3 fruit fly cellular contexts compared by ENCODE assay signal in genomic region chr3L:21524071-21524889, dm6.
TF ChIP-seq lines count a peak whose summit lies in the region.

No protein-coding gene starts in this region.

TF ChIP-seq in whole organism, adult, 20 proteins besides CTCF, POLR2A, EP300 and RAD21 (continued from another document):
- no peak for TF ChIP-seq CG5204 (GFP tag; optimal IDR thresholded peaks at IDR 0.05; lab: Kevin White, UChicago)

TF ChIP-seq in whole organism, embryonic, 481 proteins besides CTCF, POLR2A, EP300 and RAD21 (continued from another document and continues in another):
- TF ChIP-seq CG2199 (GFP tag; IDR thresholded peaks at IDR 0.05; lab: Robert Waterston, UW): 0 out of 3 replicates have a peak, but pooled peaks have one; percentile 20
- no peak for TF ChIP-seq inv (GFP tag; IDR thresholded peaks at IDR 0.05; lab: Robert Waterston, UW; ENCODE audit: partially characterized antibody)
- TF ChIP-seq CG4424 (GFP tag; optimal IDR thresholded peaks at IDR 0.05; lab: Kevin White, UChicago): peak; percentile 16
- TF ChIP-seq otp (GFP tag; IDR thresholded peaks at IDR 0.05; lab: Robert Waterston, UW): no peak
- TF ChIP-seq CG11398 (GFP tag; optimal IDR thresholded peaks at IDR 0.05; lab: Kevin White, UChicago): no peak
- TF ChIP-seq D19A (tag; optimal IDR thresholded peaks at IDR 0.05; lab: Kevin White, UChicago): peak; percentile 76
- TF ChIP-seq CoRest (tag; optimal IDR thresholded peaks at IDR 0.05; lab: Kevin White, UChicago): no peak
- no peak for TF ChIP-seq usp (GFP tag; optimal IDR thresholded peaks at IDR 0.05; lab: Kevin White, UChicago)
- no peak for TF ChIP-seq peb (GFP tag; IDR thresholded peaks at IDR 0.05; lab: Robert Waterston, UW)
- TF ChIP-seq CG17361 (GFP tag; IDR thresholded peaks at IDR 0.05; lab: Robert Waterston, UW): 0 out of 3 replicates have a peak, but pooled peaks have one; percentile 35
- TF ChIP-seq CG18011 (GFP tag; optimal IDR thresholded peaks at IDR 0.05; lab: Kevin White, UChicago): no peak
- no peak for TF ChIP-seq Sox100B (GFP tag; optimal IDR thresholded peaks at IDR 0.05; lab: Kevin White, UChicago)
- TF ChIP-seq Fer3 (tag; optimal IDR thresholded peaks at IDR 0.05; lab: Kevin White, UChicago): no peak
- TF ChIP-seq dimm (GFP tag; IDR thresholded peaks at IDR 0.05; lab: Robert Waterston, UW): no peak
- TF ChIP-seq CG14965 (GFP tag; optimal IDR thresholded peaks at IDR 0.05; lab: Kevin White, UChicago; ENCODE audit: borderline replicate concordance): no peak
- TF ChIP-seq Oli (tag; optimal IDR thresholded peaks at IDR 0.05; lab: Kevin White, UChicago): no peak
- no peak for TF ChIP-seq HLHmδ (GFP tag; optimal IDR thresholded peaks at IDR 0.05; lab: Kevin White, UChicago)
- no peak for TF ChIP-seq Ada2b (GFP tag; IDR thresholded peaks at IDR 0.05; lab: Robert Waterston, UW)
- no peak for TF ChIP-seq CG2889 (GFP tag; IDR thresholded peaks at IDR 0.05; lab: Robert Waterston, UW)
- TF ChIP-seq CG3163 (GFP tag; optimal IDR thresholded peaks at IDR 0.05; lab: Kevin White, UChicago): no peak
- no peak for TF ChIP-seq CG7786 (GFP tag; optimal IDR thresholded peaks at IDR 0.05; lab: Kevin White, UChicago)
- TF ChIP-seq abd-A (tag; optimal IDR thresholded peaks at IDR 0.05; lab: Kevin White, UChicago): no peak
- no peak for TF ChIP-seq slp2 (GFP tag; optimal IDR thresholded peaks at IDR 0.05; lab: Kevin White, UChicago)
- TF ChIP-seq CG12744 (GFP tag; optimal IDR thresholded peaks at IDR 0.05; lab: Kevin White, UChicago): no peak
- no peak for TF ChIP-seq fru (optimal IDR thresholded peaks at IDR 0.05; lab: Kevin White, UChicago)
- no peak for TF ChIP-seq CrebB (tag; optimal IDR thresholded peaks at IDR 0.05; lab: Kevin White, UChicago)
- TF ChIP-seq prd (optimal IDR thresholded peaks at IDR 0.05; lab: Kevin White, UChicago): no peak
- TF ChIP-seq prd (GFP tag; IDR thresholded peaks at IDR 0.05; lab: Robert Waterston, UW): no peak
- no peak for TF ChIP-seq lilli (GFP tag; optimal IDR thresholded peaks at IDR 0.05; lab: Kevin White, UChicago)
- TF ChIP-seq Drgx (GFP tag; IDR thresholded peaks at IDR 0.05; lab: Robert Waterston, UW): peak; percentile 56
- no peak for TF ChIP-seq CG6175 (GFP tag; IDR thresholded peaks at IDR 0.05; lab: Robert Waterston, UW)
- TF ChIP-seq E2f2 (GFP tag; IDR thresholded peaks at IDR 0.05; lab: Robert Waterston, UW): no peak
- TF ChIP-seq CG1024 (GFP tag; IDR thresholded peaks at IDR 0.05; lab: Robert Waterston, UW): no peak
- TF ChIP-seq CHES-1-like (GFP tag; optimal IDR thresholded peaks at IDR 0.05; lab: Kevin White, UChicago): no peak
- no peak for TF ChIP-seq Rx (GFP tag; IDR thresholded peaks at IDR 0.05; lab: Robert Waterston, UW)
- no peak for TF ChIP-seq CG7271 (tag; optimal IDR thresholded peaks at IDR 0.05; lab: Kevin White, UChicago)
- no peak for TF ChIP-seq slou (GFP tag; optimal IDR thresholded peaks at IDR 0.05; lab: Kevin White, UChicago)
- TF ChIP-seq CG9609 (GFP tag; optimal IDR thresholded peaks at IDR 0.05; lab: Kevin White, UChicago): no peak
- TF ChIP-seq CG15073 (GFP tag; optimal IDR thresholded peaks at IDR 0.05; lab: Kevin White, UChicago): peak; percentile 96
- no peak for TF ChIP-seq yki (optimal IDR thresholded peaks at IDR 0.05; lab: Kevin White, UChicago)
- TF ChIP-seq H15 (GFP tag; IDR thresholded peaks at IDR 0.05; lab: Robert Waterston, UW): no peak
- no peak for TF ChIP-seq gt (GFP tag; IDR thresholded peaks at IDR 0.05; lab: Robert Waterston, UW)
- TF ChIP-seq lola (GFP tag; optimal IDR thresholded peaks at IDR 0.05; lab: Kevin White, UChicago): no peak
- TF ChIP-seq cg (GFP tag; optimal IDR thresholded peaks at IDR 0.05; lab: Kevin White, UChicago): peak; percentile 34
- peak; percentile 4 for TF ChIP-seq pho (GFP tag; optimal IDR thresholded peaks at IDR 0.05; lab: Kevin White, UChicago)
- TF ChIP-seq YL-1 (GFP tag; optimal IDR thresholded peaks at IDR 0.05; lab: Kevin White, UChicago): no peak
- TF ChIP-seq stwl (tag; optimal IDR thresholded peaks at IDR 0.05; lab: Kevin White, UChicago): no peak
- no peak for TF ChIP-seq Usf (GFP tag; optimal IDR thresholded peaks at IDR 0.05; lab: Kevin White, UChicago)
- no peak for TF ChIP-seq sima (GFP tag; optimal IDR thresholded peaks at IDR 0.05; lab: Kevin White, UChicago)
- no peak for TF ChIP-seq knrl (GFP tag; IDR thresholded peaks at IDR 0.05; lab: Robert Waterston, UW; ENCODE audit: partially characterized antibody)
- no peak for TF ChIP-seq CG6791 (GFP tag; IDR thresholded peaks at IDR 0.05; lab: Robert Waterston, UW; ENCODE audit: partially characterized antibody)
- TF ChIP-seq az2 (GFP tag; optimal IDR thresholded peaks at IDR 0.05; lab: Kevin White, UChicago): no peak
- no peak for TF ChIP-seq Dbx (GFP tag; IDR thresholded peaks at IDR 0.05; lab: Robert Waterston, UW)
- TF ChIP-seq CG13894 (tag; optimal IDR thresholded peaks at IDR 0.05; lab: Kevin White, UChicago): no peak
- no peak for TF ChIP-seq CG7357 (GFP tag; IDR thresholded peaks at IDR 0.05; lab: Robert Waterston, UW)
- no peak for TF ChIP-seq CG3726 (GFP tag; IDR thresholded peaks at IDR 0.05; lab: Robert Waterston, UW)
- TF ChIP-seq chinmo (GFP tag; IDR thresholded peaks at IDR 0.05; lab: Robert Waterston, UW; ENCODE audit: partially characterized antibody): no peak
- TF ChIP-seq luna (GFP tag; optimal IDR thresholded peaks at IDR 0.05; lab: Kevin White, UChicago): no peak
- TF ChIP-seq CG17359 (tag; optimal IDR thresholded peaks at IDR 0.05; lab: Kevin White, UChicago): peak; percentile 9
- TF ChIP-seq CG5180 (GFP tag; optimal IDR thresholded peaks at IDR 0.05; lab: Kevin White, UChicago): no peak
- no peak for TF ChIP-seq tup (GFP tag; optimal IDR thresholded peaks at IDR 0.05; lab: Kevin White, UChicago)
- TF ChIP-seq CG1529 (GFP tag; optimal IDR thresholded peaks at IDR 0.05; lab: Kevin White, UChicago): peak; percentile 17
- TF ChIP-seq nerfin-1 (tag; optimal IDR thresholded peaks at IDR 0.05; lab: Kevin White, UChicago): no peak
- TF ChIP-seq ftz-f1 (GFP tag; optimal IDR thresholded peaks at IDR 0.05; lab: Kevin White, UChicago): no peak
- TF ChIP-seq phol (tag; optimal IDR thresholded peaks at IDR 0.05; lab: Kevin White, UChicago): no peak
- TF ChIP-seq CG15011 (GFP tag; optimal IDR thresholded peaks at IDR 0.05; lab: Kevin White, UChicago): no peak
- no peak for TF ChIP-seq Oaz (GFP tag; IDR thresholded peaks at IDR 0.05; lab: Robert Waterston, UW)
- TF ChIP-seq esg (GFP tag; conservative IDR thresholded peaks at IDR 0.05; lab: Robert Waterston, UW): no peak
- TF ChIP-seq crp (GFP tag; optimal IDR thresholded peaks at IDR 0.05; lab: Kevin White, UChicago): no peak

TF ChIP-seq in whole organism, prepupa, 60 proteins besides CTCF, POLR2A, EP300 and RAD21 (continued from another document):
- peak; percentile 62 for TF ChIP-seq esn (GFP tag; optimal IDR thresholded peaks at IDR 0.05; lab: Kevin White, UChicago)
- TF ChIP-seq Sox15 (GFP tag; optimal IDR thresholded peaks at IDR 0.05; lab: Kevin White, UChicago): peak; percentile 12
- TF ChIP-seq dsx (GFP tag; optimal IDR thresholded peaks at IDR 0.05; lab: Kevin White, UChicago; ENCODE audit: poor library complexity, severe bottlenecking): peak; percentile 95
- no peak for TF ChIP-seq fkh (GFP tag; optimal IDR thresholded peaks at IDR 0.05; lab: Kevin White, UChicago)
- TF ChIP-seq Eip78C (GFP tag; lab: Kevin White, UChicago): peak; percentile 83
- peak; percentile 95 for TF ChIP-seq svp (GFP tag; lab: Kevin White, UChicago)
